Fruit fly (Drosophila melanogaster) whole organism, pupa: ENCODE results near the gene CG42327.
A peak's percentile ranks its signal among the peaks of the same experiment; 100 is the strongest.

Experiments
- CG10348 ChIP-seq: fragments of 200-800 bp; sonication (Bioruptor generic); IDR thresholded peaks from 2 replicates; pipeline ENCODE4 v1.3.6; 2022; ENCODE audit warnings: missing biosample characterization, missing genetic modification characterization
- CG13204 ChIP-seq: fragments of 200-800 bp; sonication (Bioruptor generic); optimal IDR thresholded peaks from 2 replicates; lab custom pipeline; 2018; ENCODE audit warnings: missing biosample characterization, mild to moderate bottlenecking, missing genetic modification characterization, moderate library complexity
- CG14655 ChIP-seq: fragments of 200-800 bp; sonication (Bioruptor generic); optimal IDR thresholded peaks from 3 replicates; lab custom pipeline; 2017; ENCODE audit warnings: mild to moderate bottlenecking, missing biosample characterization, missing genetic modification reagents, missing genetic modification characterization
- CG15710 ChIP-seq: fragments of 200-800 bp; sonication (Bioruptor generic); optimal IDR thresholded peaks from 2 replicates; lab custom pipeline; 2018; ENCODE audit warnings: missing biosample characterization, mild to moderate bottlenecking, missing genetic modification characterization, moderate library complexity
- CG32121 ChIP-seq: fragments of 200-800 bp; sonication (Bioruptor generic); IDR thresholded peaks from 2 replicates; pipeline ENCODE4 v1.3.6; 2022; ENCODE audit warnings: missing biosample characterization, missing genetic modification characterization
- CG4496 ChIP-seq: fragments of 200-800 bp; sonication (Bioruptor generic); IDR thresholded peaks from 3 replicates; pipeline ENCODE4 v1.3.6; 2022; ENCODE audit warnings: missing biosample characterization, missing genetic modification characterization
- CG8301 ChIP-seq: fragments of 200-800 bp; sonication (Bioruptor generic); optimal IDR thresholded peaks from 2 replicates; lab custom pipeline; 2018; ENCODE audit warnings: missing biosample characterization, mild to moderate bottlenecking, missing genetic modification characterization
- CG9948 ChIP-seq: fragments of 200-800 bp; sonication (Bioruptor generic); optimal IDR thresholded peaks from 2 replicates; lab custom pipeline; 2018; ENCODE audit warnings: missing biosample characterization, mild to moderate bottlenecking, missing genetic modification characterization, moderate library complexity
- EcR ChIP-seq: fragments of 200-800 bp; sonication (Bioruptor generic); optimal IDR thresholded peaks from 3 replicates; lab custom pipeline; 2019; ENCODE audit warnings: missing biosample characterization, missing genetic modification characterization, mild to moderate bottlenecking, moderate library complexity, missing genetic modification reagents
- Pif1A ChIP-seq: fragments of 200-800 bp; sonication (Bioruptor generic); optimal IDR thresholded peaks from 3 replicates; lab custom pipeline; 2016; ENCODE audit warnings: missing biosample characterization, missing genetic modification characterization
- Pif1B ChIP-seq: fragments of 200-800 bp; sonication (Bioruptor generic); optimal IDR thresholded peaks from 3 replicates; lab custom pipeline; 2016; ENCODE audit warnings: missing biosample characterization, missing genetic modification characterization

DNA sequence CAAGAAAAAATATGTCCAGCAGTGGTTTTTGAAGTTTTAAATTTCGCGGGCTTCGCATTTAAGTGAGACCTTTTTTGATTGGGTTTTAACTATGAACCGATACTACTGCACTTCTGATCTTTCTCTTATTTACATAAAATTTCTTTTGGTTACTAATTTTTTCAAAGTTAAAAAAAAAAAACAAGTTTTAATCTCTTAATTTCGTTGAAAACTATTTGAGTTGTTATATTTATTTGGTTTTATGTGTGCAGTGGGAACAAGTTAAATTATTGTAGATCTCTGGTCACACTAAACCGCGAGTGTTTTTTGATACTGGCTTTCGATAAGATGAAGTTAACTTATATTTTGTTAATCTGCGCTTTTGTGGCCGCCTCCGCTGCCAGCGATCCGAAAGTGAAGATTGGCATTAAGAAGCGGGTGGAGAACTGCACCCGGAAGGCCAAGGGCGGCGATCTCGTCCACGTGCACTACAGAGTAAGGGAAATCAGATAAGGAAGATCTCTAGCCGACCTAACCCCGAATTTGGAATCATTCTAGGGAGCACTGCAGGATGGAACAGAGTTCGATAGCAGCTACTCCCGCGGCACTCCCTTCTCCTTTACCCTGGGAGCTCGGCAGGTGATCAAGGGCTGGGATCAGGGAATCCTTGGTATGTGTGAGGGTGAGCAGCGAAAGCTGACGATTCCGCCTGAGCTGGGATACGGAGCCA is 18.2 kb downstream of the CG42327 start, which contains the start of gene CG14715:
- TF ChIP-seq CG13204 (GFP tag; lab: Kevin White, UChicago) (no peak), CG4496 (GFP tag; lab: Robert Waterston, UW) (no peak), CG9948 (peak; percentile 2), Pif1B (GFP tag; lab: Kevin White, UChicago) (no peak), CG8301 (no peak), CG15710 (tag; lab: Kevin White, UChicago) (peak; percentile 25), EcR (GFP tag; lab: Kevin White, UChicago) (no peak), CG14655 (no peak), CG32121 (GFP tag; lab: Robert Waterston, UW) (peak; percentile 31; the same call in 1 of the 2 replicates), Pif1A (GFP tag; lab: Kevin White, UChicago) (no peak), CG10348 (GFP tag; lab: Robert Waterston, UW) (no peak)
